Worm (Caenorhabditis elegans): ENCODE results near the gene M163.8.

M163.8 gene

ce11 chrX:14476625-14477257 lies 8.2 kb upstream of the M163.8 start (continued):
- TF ChIP-seq ztf-4 (tag; optimal IDR thresholded peaks at IDR 0.05) (no peak), snpc-4 (tag; optimal IDR thresholded peaks at IDR 0.05) (peak; percentile 98), nhr-25 (tag; optimal IDR thresholded peaks at IDR 0.05) (peak; percentile 22), nhr-28 (tag; optimal IDR thresholded peaks at IDR 0.05) (no peak), pqm-1 (tag; optimal IDR thresholded peaks at IDR 0.05) (no peak), unc-62 (GFP tag; optimal IDR thresholded peaks at IDR 0.05) (no peak), fkh-10 (GFP tag; optimal IDR thresholded peaks at IDR 0.05) (no peak), lsy-12 (tag; optimal IDR thresholded peaks at IDR 0.05) (peak; percentile 14)

DNA sequence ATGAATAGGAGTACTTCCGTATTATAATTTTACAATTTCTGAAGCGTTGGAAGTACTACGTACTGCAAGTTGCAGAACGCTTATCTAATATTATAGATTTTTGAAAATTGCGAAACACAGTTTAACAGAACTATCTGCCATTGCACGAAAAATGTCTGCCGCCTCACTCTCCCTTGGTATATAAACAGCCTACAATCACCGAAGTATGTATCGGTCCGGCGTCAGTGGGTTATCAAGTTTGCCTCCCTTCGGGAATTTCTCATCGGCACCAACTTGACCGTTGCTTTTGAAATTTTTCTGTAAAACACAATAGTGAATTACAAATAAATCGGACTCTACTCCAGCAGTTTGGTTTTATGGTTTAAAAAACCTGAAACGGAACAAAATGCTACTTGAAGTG lies 7.6 kb upstream of the M163.8 start:
- no peak for TF ChIP-seq pqm-1 (tag; optimal IDR thresholded peaks at IDR 0.05)
- TF ChIP-seq elt-3 (tag; optimal IDR thresholded peaks at IDR 0.05) = no peak
- no peak for TF ChIP-seq nhr-12 (tag; optimal IDR thresholded peaks at IDR 0.05)
- TF ChIP-seq nhr-67 (tag; optimal IDR thresholded peaks at IDR 0.05) = no peak
- no peak for TF ChIP-seq fos-1 (tag; optimal IDR thresholded peaks at IDR 0.05)
- TF ChIP-seq ceh-28 (tag; optimal IDR thresholded peaks at IDR 0.05) = no peak
- no peak for TF ChIP-seq nhr-76 (tag; optimal IDR thresholded peaks at IDR 0.05)
- TF ChIP-seq nhr-237 (tag; optimal IDR thresholded peaks at IDR 0.05) = no peak
- TF ChIP-seq snpc-4 (tag; optimal IDR thresholded peaks at IDR 0.05) = peak; percentile 92
- TF ChIP-seq lsy-12 (tag; optimal IDR thresholded peaks at IDR 0.05) = no peak
- peak; percentile 17 for TF ChIP-seq elt-2 (tag; optimal IDR thresholded peaks at IDR 0.05)
- TF ChIP-seq ZK546.5 (tag; optimal IDR thresholded peaks at IDR 0.05) = no peak
- no peak for TF ChIP-seq zag-1 (tag; optimal IDR thresholded peaks at IDR 0.05)

DNA sequence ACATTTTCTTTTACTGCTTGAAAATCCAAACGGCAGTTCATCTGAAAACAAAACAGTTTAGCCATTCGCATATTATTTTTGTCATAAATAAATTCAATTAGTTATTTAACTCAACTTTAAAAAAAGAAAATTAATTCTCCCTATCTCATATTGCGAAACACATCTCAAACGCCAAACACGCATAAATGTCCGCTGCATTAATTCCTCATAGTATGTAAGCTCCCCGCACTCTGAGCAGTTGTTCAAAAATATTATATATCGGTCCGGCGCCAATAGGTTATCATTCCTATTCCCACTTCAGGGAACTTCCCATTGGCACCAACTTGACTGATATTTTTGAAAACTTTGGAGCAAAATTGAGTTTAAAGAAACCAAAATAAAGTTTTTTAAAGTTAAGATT lies 6.7 kb upstream of the M163.8 start:
- TF ChIP-seq lin-39 (tag; optimal IDR thresholded peaks at IDR 0.05) (no peak), lsy-12 (tag; optimal IDR thresholded peaks at IDR 0.05) (no peak), aly-2 (tag; optimal IDR thresholded peaks at IDR 0.05) (no peak), nfya-1 (tag; optimal IDR thresholded peaks at IDR 0.05; ENCODE audit: insufficient read depth) (peak; percentile 36), ceh-82 (tag; optimal IDR thresholded peaks at IDR 0.05) (peak; percentile 25), mml-1 (tag; optimal IDR thresholded peaks at IDR 0.05) (no peak), ceh-9 (tag; optimal IDR thresholded peaks at IDR 0.05) (no peak), fkh-10 (GFP tag; optimal IDR thresholded peaks at IDR 0.05) (no peak), sea-2 (GFP tag; optimal IDR thresholded peaks at IDR 0.05) (no peak), ceh-28 (tag; optimal IDR thresholded peaks at IDR 0.05) (no peak), nhr-28 (tag; optimal IDR thresholded peaks at IDR 0.05) (no peak), mdl-1 (tag; optimal IDR thresholded peaks at IDR 0.05) (no peak), snpc-4 (tag; optimal IDR thresholded peaks at IDR 0.05) (peak; percentile 98), elt-2 (tag; optimal IDR thresholded peaks at IDR 0.05) (no peak), ZK546.5 (tag; optimal IDR thresholded peaks at IDR 0.05) (no peak), nhr-25 (tag; optimal IDR thresholded peaks at IDR 0.05) (no peak), ztf-4 (tag; optimal IDR thresholded peaks at IDR 0.05) (no peak)

- TF ChIP-seq lin-15B (tag; optimal IDR thresholded peaks at IDR 0.05) = no peak
- TF ChIP-seq fkh-2 (tag; optimal IDR thresholded peaks at IDR 0.05) = no peak
- TF ChIP-seq nhr-43 (tag; optimal IDR thresholded peaks at IDR 0.05; ENCODE audit: poor library complexity, severe bottlenecking) = peak; percentile 71
- no peak for TF ChIP-seq jun-1 (tag; optimal IDR thresholded peaks at IDR 0.05)
- TF ChIP-seq ceh-16 (tag; optimal IDR thresholded peaks at IDR 0.05) = no peak
- TF ChIP-seq ceh-28 (tag; optimal IDR thresholded peaks at IDR 0.05) = no peak
- no peak for TF ChIP-seq aly-2 (tag; optimal IDR thresholded peaks at IDR 0.05)
- peak; percentile 36 for TF ChIP-seq elt-2 (tag; optimal IDR thresholded peaks at IDR 0.05)
- peak; percentile 8 for TF ChIP-seq nhr-25 (tag; optimal IDR thresholded peaks at IDR 0.05)
- TF ChIP-seq lsy-12 (tag; optimal IDR thresholded peaks at IDR 0.05) = peak; percentile 3
- no peak for TF ChIP-seq eor-1 (tag; optimal IDR thresholded peaks at IDR 0.05)
- no peak for TF ChIP-seq nhr-12 (tag; optimal IDR thresholded peaks at IDR 0.05)
- TF ChIP-seq skn-1 (tag; optimal IDR thresholded peaks at IDR 0.05) = no peak
- no peak for TF ChIP-seq ZK546.5 (tag; optimal IDR thresholded peaks at IDR 0.05)
- TF ChIP-seq ztf-11 (tag; optimal IDR thresholded peaks at IDR 0.05) = no peak
- TF ChIP-seq daf-12 (tag; optimal IDR thresholded peaks at IDR 0.05) = no peak
Observed at ce11 chrX:14478743-14479428, 6.0 kb upstream of the M163.8 start, which contains the start of gene M163.11. TSS of gene M163.11 (plus strand) at chrX:14479378.
